Fruit fly (Drosophila melanogaster) whole organism, embryonic: ENCODE data around the gene CG3748.
A peak's percentile ranks its signal among the peaks of the same experiment; 100 is the strongest.

Experiments
- Bteb2 ChIP-seq: fragments of 200-800 bp; sonication (Bioruptor generic); optimal IDR thresholded peaks from 2 replicates; lab custom pipeline; 2016; ENCODE audit warnings: missing biosample characterization, missing genetic modification characterization
- CG10209 ChIP-seq: fragments of 200-800 bp; sonication (Bioruptor generic); optimal IDR thresholded peaks from 3 replicates; lab custom pipeline; 2017; ENCODE audit warnings: missing biosample characterization, mild to moderate bottlenecking, missing genetic modification characterization, missing genetic modification reagents
- CG10543 ChIP-seq: fragments of 200-800 bp; sonication (Bioruptor generic); optimal IDR thresholded peaks from 3 replicates; lab custom pipeline; 2017; ENCODE audit warnings: missing biosample characterization, mild to moderate bottlenecking, missing genetic modification characterization, moderate library complexity
- CG15011 ChIP-seq: fragments of 200-800 bp; sonication (Bioruptor generic); optimal IDR thresholded peaks from 3 replicates; lab custom pipeline; 2018; ENCODE audit warnings: missing biosample characterization, mild to moderate bottlenecking, missing genetic modification characterization
- CG15696 ChIP-seq: fragments of 200-800 bp; sonication (Bioruptor generic); optimal IDR thresholded peaks from 2 replicates; lab custom pipeline; 2019; ENCODE audit warnings: missing biosample characterization, mild to moderate bottlenecking, missing genetic modification characterization, moderate library complexity
- CG16815 ChIP-seq: fragments of 200-800 bp; sonication (Bioruptor generic); optimal IDR thresholded peaks from 3 replicates; lab custom pipeline; 2017; ENCODE audit warnings: missing biosample characterization, mild to moderate bottlenecking, missing genetic modification characterization
- CG17829 ChIP-seq: fragments of 200-800 bp; optimal IDR thresholded peaks from 2 replicates; lab custom pipeline; 2019; ENCODE audit warnings: missing biosample characterization, mild to moderate bottlenecking, missing genetic modification characterization, moderate library complexity
- CG2129 ChIP-seq: fragments of 200-800 bp; sonication (Bioruptor generic); IDR thresholded peaks from 2 replicates; pipeline ENCODE4 v1.3.6; 2022; ENCODE audit warnings: missing biosample characterization, missing genetic modification characterization; ENCODE audit not compliant: partially characterized antibody
- CG31388 ChIP-seq: fragments of 200-800 bp; sonication (Bioruptor generic); optimal IDR thresholded peaks from 2 replicates; lab custom pipeline; 2016; ENCODE audit warnings: missing biosample characterization, missing genetic modification characterization
- CG3407 ChIP-seq: fragments of 200-800 bp; sonication (Bioruptor generic); optimal IDR thresholded peaks from 2 replicates; lab custom pipeline; 2018; ENCODE audit warnings: missing biosample characterization, mild to moderate bottlenecking, missing genetic modification characterization
- CG34224 ChIP-seq: fragments of 200-800 bp; sonication (Bioruptor generic); IDR thresholded peaks from 3 replicates; pipeline ENCODE4 v1.3.6; 2022; ENCODE audit warnings: missing biosample characterization, missing genetic modification characterization; ENCODE audit not compliant: partially characterized antibody
- CG34422 ChIP-seq: fragments of 200-800 bp; sonication (Bioruptor generic); IDR thresholded peaks from 3 replicates; pipeline ENCODE4 v1.3.6; 2022; ENCODE audit warnings: missing biosample characterization, missing genetic modification characterization
- CG3726 ChIP-seq: fragments of 200-800 bp; sonication (Bioruptor generic); IDR thresholded peaks from 3 replicates; pipeline ENCODE4, ENCODE4 v1.3.6; 2022; ENCODE audit warnings: missing biosample characterization, missing genetic modification characterization
- CG43689 ChIP-seq: fragments of 200-800 bp; sonication (Bioruptor generic); IDR thresholded peaks from 2 replicates; pipeline ENCODE4 v1.3.6; 2022; ENCODE audit warnings: missing biosample characterization, missing genetic modification characterization
- CG4617 ChIP-seq: fragments of 200-800 bp; sonication (Bioruptor generic); optimal IDR thresholded peaks from 3 replicates; lab custom pipeline; 2016; ENCODE audit warnings: missing biosample characterization, missing genetic modification characterization, borderline replicate concordance
- CG4730 ChIP-seq: fragments of 200-800 bp; sonication (Bioruptor generic); IDR thresholded peaks from 2 replicates; pipeline ENCODE4 v1.3.6; 2022; ENCODE audit warnings: missing biosample characterization, missing genetic modification characterization
- CG5180 ChIP-seq: fragments of 200-800 bp; sonication (Bioruptor generic); optimal IDR thresholded peaks from 3 replicates; lab custom pipeline; 2017; ENCODE audit warnings: missing biosample characterization, missing genetic modification characterization, mild to moderate bottlenecking, moderate library complexity, missing genetic modification reagents
- CG6175 ChIP-seq: fragments of 200-800 bp; sonication (Bioruptor generic); IDR thresholded peaks from 3 replicates; pipeline ENCODE4 v1.3.6; 2022; ENCODE audit warnings: missing biosample characterization, missing genetic modification characterization
- CG6683 ChIP-seq: fragments of 200-800 bp; sonication (Bioruptor generic); optimal IDR thresholded peaks from 2 replicates; lab custom pipeline; 2017; ENCODE audit warnings: missing biosample characterization, mild to moderate bottlenecking, missing genetic modification characterization, missing genetic modification reagents
- CG7357 ChIP-seq: fragments of 200-800 bp; sonication (Bioruptor generic); IDR thresholded peaks from 3 replicates; pipeline ENCODE4 v1.3.6; 2022; ENCODE audit warnings: missing biosample characterization, missing genetic modification characterization
- CG7556 ChIP-seq: fragments of 200-800 bp; sonication (Bioruptor generic); optimal IDR thresholded peaks from 2 replicates; lab custom pipeline; 2017; ENCODE audit warnings: missing biosample characterization, mild to moderate bottlenecking, missing genetic modification characterization
- CG8089 ChIP-seq: fragments of 200-800 bp; sonication (Bioruptor generic); optimal IDR thresholded peaks from 3 replicates; lab custom pipeline; 2016; ENCODE audit warnings: missing biosample characterization, missing genetic modification characterization
- CG8765 ChIP-seq: fragments of 200-800 bp; sonication (Bioruptor generic); IDR thresholded peaks from 2 replicates; pipeline ENCODE4 v1.3.6; 2022; ENCODE audit warnings: missing biosample characterization, missing genetic modification characterization
- CG9437 ChIP-seq: fragments of 200-800 bp; sonication (Bioruptor generic); optimal IDR thresholded peaks from 2 replicates; lab custom pipeline; 2018; ENCODE audit warnings: missing biosample characterization, mild to moderate bottlenecking, missing genetic modification characterization
- CkIIα-i1 ChIP-seq: fragments of 200-800 bp; sonication (Bioruptor generic); IDR thresholded peaks from 2 replicates; pipeline ENCODE4 v1.3.6; 2022; ENCODE audit warnings: missing biosample characterization, missing genetic modification characterization
- Drgx ChIP-seq: fragments of 200-800 bp; sonication (Bioruptor generic); IDR thresholded peaks from 2 replicates; pipeline ENCODE4 v1.3.6; 2022; ENCODE audit warnings: missing biosample characterization, missing genetic modification characterization
- E2f1 ChIP-seq: fragments of 200-800 bp; sonication (Bioruptor generic); IDR thresholded peaks from 2 replicates; pipeline ENCODE4 v1.3.6; 2022; ENCODE audit warnings: missing biosample characterization, missing genetic modification characterization
- ERR ChIP-seq: fragments of 200-800 bp; sonication (Bioruptor generic); optimal IDR thresholded peaks from 2 replicates; lab custom pipeline; 2016; ENCODE audit warnings: missing biosample characterization, missing genetic modification characterization
- Ets97D ChIP-seq: fragments of 200-800 bp; sonication (Bioruptor generic); optimal IDR thresholded peaks from 3 replicates; lab custom pipeline; 2016; ENCODE audit warnings: missing biosample characterization, missing genetic modification characterization
- HLH3B ChIP-seq: fragments of 200-800 bp; sonication (Bioruptor generic); IDR thresholded peaks from 2 replicates; pipeline ENCODE4 v1.3.6; 2022; ENCODE audit warnings: missing biosample characterization, missing genetic modification characterization
- HLHmδ ChIP-seq: fragments of 200-800 bp; sonication (Bioruptor generic); optimal IDR thresholded peaks from 2 replicates; lab custom pipeline; 2018; ENCODE audit warnings: missing biosample characterization, mild to moderate bottlenecking, missing genetic modification characterization, moderate library complexity
- Hand ChIP-seq: fragments of 200-800 bp; sonication (Bioruptor generic); optimal IDR thresholded peaks from 2 replicates; lab custom pipeline; 2017; ENCODE audit warnings: mild to moderate bottlenecking, missing biosample characterization, missing genetic modification reagents, missing genetic modification characterization
- Meics ChIP-seq: fragments of 200-800 bp; sonication (Bioruptor generic); optimal IDR thresholded peaks from 2 replicates; lab custom pipeline; 2017; ENCODE audit warnings: missing biosample characterization, mild to moderate bottlenecking, missing genetic modification characterization
- Oaz ChIP-seq: fragments of 200-800 bp; sonication (Bioruptor generic); IDR thresholded peaks from 2 replicates; pipeline ENCODE4 v1.3.6; 2022; ENCODE audit warnings: missing biosample characterization, missing genetic modification characterization
- amos ChIP-seq: fragments of 200-800 bp; sonication (Bioruptor generic); IDR thresholded peaks from 2 replicates; pipeline ENCODE4 v1.3.6; 2022; ENCODE audit warnings: missing biosample characterization, missing genetic modification characterization; ENCODE audit not compliant: partially characterized antibody
- bsh ChIP-seq, 2 experiments: fragments of 200-800 bp; sonication (Bioruptor generic); optimal IDR thresholded peaks; 2 replicates each; lab custom pipeline; 2017 to 2018; ENCODE audit warnings: mild to moderate bottlenecking in 2 of 2, missing biosample characterization in 2 of 2, missing genetic modification characterization in 2 of 2, moderate library complexity in 1 of 2
- dmrt11E ChIP-seq: fragments of 200-800 bp; sonication (Bioruptor generic); optimal IDR thresholded peaks from 3 replicates; lab custom pipeline; 2018; ENCODE audit warnings: missing biosample characterization, mild to moderate bottlenecking, missing genetic modification characterization, moderate library complexity
- inv ChIP-seq: fragments of 200-800 bp; sonication (Bioruptor generic); IDR thresholded peaks from 2 replicates; pipeline ENCODE4 v1.3.6; 2022; ENCODE audit warnings: missing biosample characterization, missing genetic modification characterization; ENCODE audit not compliant: partially characterized antibody
- jigr1 ChIP-seq: fragments of 200-800 bp; sonication (Bioruptor generic); IDR thresholded peaks from 3 replicates; pipeline ENCODE4 v1.3.6; 2022; ENCODE audit warnings: missing biosample characterization, missing genetic modification characterization
- luna ChIP-seq: fragments of 200-800 bp; sonication (Bioruptor generic); optimal IDR thresholded peaks from 2 replicates; lab custom pipeline; 2016; ENCODE audit warnings: missing biosample characterization, missing genetic modification characterization
- mam ChIP-seq: fragments of 200-800 bp; sonication (Bioruptor generic); optimal IDR thresholded peaks from 3 replicates; lab custom pipeline; 2016; ENCODE audit warnings: missing biosample characterization, missing genetic modification characterization
- pan ChIP-seq, 4 experiments: fragments of >200 bp in 3 of 4; fragments of 200-800 bp in 1 of 4; sonication (Bioruptor generic) in 1 of 4; optimal IDR thresholded peaks in 3 of 4; IDR thresholded peaks in 1 of 4; 2 replicates each; pipeline versions ENCODE4 v1.3.6 to Lab custom; 2017 to 2022; ENCODE audit warnings: missing biosample characterization in 2 of 4, missing genetic modification characterization in 2 of 4, mixed read lengths in 1 of 4
- sima ChIP-seq: fragments of 200-800 bp; sonication (Bioruptor generic); optimal IDR thresholded peaks from 2 replicates; lab custom pipeline; 2016; ENCODE audit warnings: missing biosample characterization, missing genetic modification characterization
- sna ChIP-seq: fragments of 200-800 bp; sonication (Bioruptor generic); IDR thresholded peaks from 2 replicates; pipeline ENCODE4 v1.3.6; 2022; ENCODE audit warnings: missing biosample characterization, missing genetic modification characterization; ENCODE audit not compliant: partially characterized antibody
- stc ChIP-seq: fragments of 200-800 bp; sonication (Bioruptor generic); IDR thresholded peaks from 2 replicates; pipeline ENCODE4 v1.3.6; 2022; ENCODE audit warnings: missing biosample characterization, missing genetic modification characterization
- tna ChIP-seq: fragments of 200-800 bp; sonication (Bioruptor generic); IDR thresholded peaks from 2 replicates; pipeline ENCODE4 v1.3.6; 2022; ENCODE audit warnings: missing biosample characterization, missing genetic modification characterization; ENCODE audit not compliant: partially characterized antibody
- unc-4 ChIP-seq: fragments of 200-800 bp; sonication (Bioruptor generic); IDR thresholded peaks from 2 replicates; pipeline ENCODE4 v1.3.6; 2022; ENCODE audit warnings: missing biosample characterization, missing genetic modification characterization; ENCODE audit not compliant: partially characterized antibody
- wdn ChIP-seq: fragments of 200-800 bp; sonication (Bioruptor generic); IDR thresholded peaks from 2 replicates; pipeline ENCODE4 v1.3.6; 2022; ENCODE audit warnings: missing biosample characterization, missing genetic modification characterization
- yki ChIP-seq: fragments of >200 bp; optimal IDR thresholded peaks from 3 replicates; lab custom pipeline; 2018

Gene CG3748

DNA sequence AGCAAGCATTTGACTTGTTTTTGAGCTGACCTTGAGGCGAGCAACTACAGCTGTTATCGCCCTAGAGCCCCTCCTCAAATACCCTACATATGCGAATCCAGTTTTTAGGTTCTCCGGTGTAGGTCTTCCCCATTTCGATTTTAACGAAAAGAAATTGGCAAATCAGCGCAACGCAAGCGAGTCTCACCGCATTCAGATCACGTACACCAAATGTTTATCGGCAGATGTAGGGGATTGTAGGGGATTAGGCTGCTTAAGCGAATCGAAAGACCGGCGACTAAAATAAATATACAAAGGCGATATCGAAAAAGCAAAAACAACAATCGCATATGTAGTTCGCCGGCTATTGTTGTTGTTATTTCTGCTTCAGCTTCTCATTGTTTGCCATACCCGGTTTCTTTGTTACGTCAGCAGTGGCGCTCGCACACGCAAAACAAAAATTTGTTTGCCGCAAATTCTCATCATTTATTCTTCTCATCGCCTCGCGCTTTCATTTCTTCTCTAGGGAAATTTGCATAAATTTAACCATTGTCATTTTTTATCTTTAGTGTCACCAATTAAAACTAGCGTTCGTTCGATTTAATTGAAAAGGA, 45.5 kb downstream of the CG3748 start (continued):
- TF ChIP-seq CG4730 (GFP tag; lab: Robert Waterston, UW) (peak; percentile 26; the same call in 1 of the 2 replicates), HLHmδ (GFP tag; lab: Kevin White, UChicago) (no peak), Hand (GFP tag; lab: Kevin White, UChicago) (no peak), ERR (GFP tag; lab: Kevin White, UChicago) (peak; percentile 78), E2f1 (peak; percentile 69), CG17829 (tag; lab: Kevin White, UChicago) (peak; percentile 6), luna (GFP tag; lab: Kevin White, UChicago) (peak; percentile 46), CG43689 (GFP tag; lab: Robert Waterston, UW) (no peak), CG5180 (no peak), unc-4 (GFP tag; lab: Robert Waterston, UW) (no peak), amos (GFP tag; lab: Robert Waterston, UW) (no peak), wdn (GFP tag; lab: Robert Waterston, UW) (peak; percentile 69), sima (GFP tag; lab: Kevin White, UChicago) (no peak), CG3726 (0 out of 3 replicates have a peak, but pooled peaks have one; percentile 64), CG9437 (GFP tag; lab: Kevin White, UChicago) (peak; percentile 5), HLH3B (GFP tag; lab: Robert Waterston, UW) (peak; percentile 54), CG3407 (GFP tag; lab: Kevin White, UChicago) (no peak), CG8765 (GFP tag; lab: Robert Waterston, UW) (no peak), CG34422 (GFP tag; lab: Robert Waterston, UW) (peak; percentile 76; the same call in 2 of the 3 replicates), Ets97D (peak; percentile 27), CG15696 (tag; lab: Kevin White, UChicago) (peak; percentile 14), Meics (GFP tag; lab: Kevin White, UChicago) (peak; percentile 82), mam (GFP tag; lab: Kevin White, UChicago) (peak; percentile 88), CG2129 (GFP tag; lab: Robert Waterston, UW) (no peak), dmrt11E (peak; percentile 22), yki (lab: Kevin White, UChicago) (no peak), CG31388 (no peak), CG10209 (GFP tag; lab: Kevin White, UChicago) (peak; percentile 68), CG4617 (no peak), stc (GFP tag; lab: Robert Waterston, UW) (peak; percentile 39; the same call in 1 of the 2 replicates), pan (optimal IDR thresholded peaks at IDR 0.05; lab: Kevin White, UChicago) (no peak), pan (GFP tag; optimal IDR thresholded peaks at IDR 0.05 in 1 of 2, IDR thresholded peaks at IDR 0.05 in 1 of 2) (peak in 1 of 2 experiments; percentile 81), CG34224 (GFP tag; lab: Robert Waterston, UW) (no peak), CG6175 (GFP tag; lab: Robert Waterston, UW) (peak; percentile 51; the same call in 1 of the 3 replicates), Bteb2 (peak; percentile 65), CG6683 (GFP tag; lab: Kevin White, UChicago) (no peak), Drgx (peak; percentile 92), CG16815 (peak; percentile 65), CG7357 (peak; percentile 69), CG10543 (GFP tag; lab: Kevin White, UChicago) (peak; percentile 47), Oaz (GFP tag; lab: Robert Waterston, UW) (no peak), bsh (GFP tag; optimal IDR thresholded peaks at IDR 0.05; lab: Kevin White, UChicago) (peak in 1 of 2 experiments; percentile 85), tna (GFP tag; lab: Robert Waterston, UW) (no peak), jigr1 (no peak), CG8089 (GFP tag; lab: Kevin White, UChicago) (no peak), inv (GFP tag; lab: Robert Waterston, UW) (no peak), CkIIα-i1 (GFP tag; lab: Robert Waterston, UW) (0 out of 2 replicates have a peak, but pooled peaks have one; percentile 14), CG7556 (GFP tag; lab: Kevin White, UChicago) (peak; percentile 37), sna (no peak), CG15011 (GFP tag; lab: Kevin White, UChicago) (no peak)
